Fruit fly (Drosophila melanogaster) whole organism, embryonic: ENCODE data around the gene hdly.

Experiments used
- Abd-B ChIP-seq: fragments of 200-800 bp; sonication (Bioruptor generic); optimal IDR thresholded peaks from 2 replicates; lab custom pipeline; 2018; ENCODE audit warnings: missing biosample characterization, mild to moderate bottlenecking, missing genetic modification characterization, moderate library complexity
- Asciz ChIP-seq: fragments of 200-800 bp; sonication (Bioruptor generic); optimal IDR thresholded peaks from 2 replicates; lab custom pipeline; 2017; ENCODE audit warnings: missing biosample characterization, mild to moderate bottlenecking, missing genetic modification characterization, missing genetic modification reagents
- Bdp1 ChIP-seq: fragments of 200-800 bp; sonication (Bioruptor generic); optimal IDR thresholded peaks from 3 replicates; lab custom pipeline; 2016; ENCODE audit warnings: missing biosample characterization, missing genetic modification characterization
- Bgb ChIP-seq: fragments of 200-800 bp; sonication (Bioruptor generic); IDR thresholded peaks from 2 replicates; pipeline ENCODE4 v1.3.6; 2022; ENCODE audit warnings: missing biosample characterization, missing genetic modification characterization; ENCODE audit not compliant: partially characterized antibody
- CG10267 ChIP-seq: fragments of 200-800 bp; sonication (Bioruptor generic); optimal IDR thresholded peaks from 2 replicates; lab custom pipeline; 2018; ENCODE audit warnings: missing biosample characterization, mild to moderate bottlenecking, missing genetic modification characterization, moderate library complexity
- CG12299 ChIP-seq: fragments of 200-800 bp; sonication (Bioruptor generic); optimal IDR thresholded peaks from 2 replicates; lab custom pipeline; 2018; ENCODE audit warnings: missing biosample characterization, mild to moderate bottlenecking, missing genetic modification characterization
- CG13287 ChIP-seq: fragments of 200-800 bp; sonication (Bioruptor generic); IDR thresholded peaks from 2 replicates; pipeline ENCODE4 v1.3.6; 2022; ENCODE audit warnings: missing biosample characterization, missing genetic modification characterization; ENCODE audit not compliant: partially characterized antibody
- CG14860 ChIP-seq: fragments of 200-800 bp; sonication (Bioruptor generic); IDR thresholded peaks from 3 replicates; pipeline ENCODE4 v1.3.6; 2022; ENCODE audit warnings: missing biosample characterization, missing genetic modification characterization; ENCODE audit not compliant: partially characterized antibody
- CG15696 ChIP-seq: fragments of 200-800 bp; sonication (Bioruptor generic); optimal IDR thresholded peaks from 2 replicates; lab custom pipeline; 2019; ENCODE audit warnings: missing biosample characterization, mild to moderate bottlenecking, missing genetic modification characterization, moderate library complexity
- CG17802 ChIP-seq: fragments of 200-800 bp; sonication (Bioruptor generic); optimal IDR thresholded peaks from 2 replicates; lab custom pipeline; 2018; ENCODE audit warnings: missing biosample characterization, mild to moderate bottlenecking, missing genetic modification characterization, moderate library complexity
- CG2678 ChIP-seq: fragments of 200-800 bp; sonication (Bioruptor generic); optimal IDR thresholded peaks from 3 replicates; lab custom pipeline; 2019; ENCODE audit warnings: missing biosample characterization, mild to moderate bottlenecking, missing genetic modification characterization, moderate library complexity
- CG42726 ChIP-seq: fragments of 200-800 bp; sonication (Bioruptor generic); IDR thresholded peaks from 2 replicates; pipeline ENCODE4 v1.3.6; 2022; ENCODE audit warnings: missing biosample characterization, missing genetic modification characterization; ENCODE audit not compliant: partially characterized antibody
- CG7556 ChIP-seq: fragments of 200-800 bp; sonication (Bioruptor generic); optimal IDR thresholded peaks from 2 replicates; lab custom pipeline; 2017; ENCODE audit warnings: missing biosample characterization, mild to moderate bottlenecking, missing genetic modification characterization
- CG9817 ChIP-seq: fragments of 200-800 bp; sonication (Bioruptor generic); optimal IDR thresholded peaks from 2 replicates; lab custom pipeline; 2018; ENCODE audit warnings: missing biosample characterization, mild to moderate bottlenecking, missing genetic modification characterization, moderate library complexity
- Camta ChIP-seq: fragments of 200-800 bp; sonication (Bioruptor generic); optimal IDR thresholded peaks from 2 replicates; lab custom pipeline; 2016; ENCODE audit warnings: missing biosample characterization, missing genetic modification characterization
- Eip74EF ChIP-seq, 2 experiments: fragments of 200-800 bp in 1 of 2; fragments of >200 bp in 1 of 2; sonication (Bioruptor generic) in 1 of 2; optimal IDR thresholded peaks; 2 replicates each; lab custom pipeline; 2017 to 2019; ENCODE audit warnings: missing biosample characterization in 2 of 2, missing genetic modification characterization in 2 of 2, mild to moderate bottlenecking in 1 of 2, moderate library complexity in 1 of 2
- H15 ChIP-seq: fragments of 200-800 bp; sonication (Bioruptor generic); IDR thresholded peaks from 3 replicates; pipeline ENCODE4 v1.3.6; 2022; ENCODE audit warnings: missing biosample characterization, missing genetic modification characterization
- HLH4C ChIP-seq: fragments of 200-800 bp; sonication (Bioruptor generic); IDR thresholded peaks from 3 replicates; pipeline ENCODE4 v1.3.6; 2022; ENCODE audit warnings: missing biosample characterization, missing genetic modification characterization; ENCODE audit not compliant: partially characterized antibody
- Hr78 ChIP-seq, 2 experiments: fragments of 200-800 bp in 1 of 2; fragments of >200 bp in 1 of 2; sonication (Bioruptor generic) in 1 of 2; optimal IDR thresholded peaks; 2 replicates each; lab custom pipeline; 2017 to 2019; ENCODE audit warnings: missing biosample characterization in 2 of 2, missing genetic modification characterization in 2 of 2, mild to moderate bottlenecking in 1 of 2, moderate library complexity in 1 of 2
- MTF-1 ChIP-seq: fragments of 200-800 bp; sonication (Bioruptor generic); optimal IDR thresholded peaks from 2 replicates; lab custom pipeline; 2018; ENCODE audit warnings: missing biosample characterization, mild to moderate bottlenecking, missing genetic modification characterization, borderline replicate concordance
- Opbp ChIP-seq: fragments of 200-800 bp; sonication (Bioruptor generic); IDR thresholded peaks from 3 replicates; pipeline ENCODE4 v1.3.6; 2022; ENCODE audit warnings: missing biosample characterization, missing genetic modification characterization; ENCODE audit not compliant: partially characterized antibody
- Scr ChIP-seq: fragments of 200-800 bp; sonication (Bioruptor generic); IDR thresholded peaks from 2 replicates; pipeline ENCODE4 v1.3.6; 2022; ENCODE audit warnings: missing biosample characterization, missing genetic modification characterization; ENCODE audit not compliant: partially characterized antibody
- Sox100B ChIP-seq: fragments of 200-800 bp; sonication (Bioruptor generic); optimal IDR thresholded peaks from 3 replicates; lab custom pipeline; 2018; ENCODE audit warnings: missing biosample characterization, mild to moderate bottlenecking, missing genetic modification characterization
- Usf ChIP-seq: fragments of 200-800 bp; sonication (Bioruptor generic); optimal IDR thresholded peaks from 2 replicates; lab custom pipeline; 2017; ENCODE audit warnings: missing genotype, missing biosample characterization, missing genetic modification characterization
- amos ChIP-seq: fragments of 200-800 bp; sonication (Bioruptor generic); IDR thresholded peaks from 2 replicates; pipeline ENCODE4 v1.3.6; 2022; ENCODE audit warnings: missing biosample characterization, missing genetic modification characterization; ENCODE audit not compliant: partially characterized antibody
- ash1 ChIP-seq: fragments of 200-800 bp; sonication (Bioruptor generic); optimal IDR thresholded peaks from 2 replicates; lab custom pipeline; 2018; ENCODE audit warnings: missing biosample characterization, mild to moderate bottlenecking, missing genetic modification characterization
- bbx ChIP-seq: fragments of 200-800 bp; sonication (Bioruptor generic); IDR thresholded peaks from 2 replicates; pipeline ENCODE4 v1.3.6; 2022; ENCODE audit warnings: missing biosample characterization, missing genetic modification characterization; ENCODE audit not compliant: partially characterized antibody
- chinmo ChIP-seq: fragments of 200-800 bp; sonication (Bioruptor generic); IDR thresholded peaks from 4 replicates; pipeline ENCODE4 v1.3.6; 2022; ENCODE audit warnings: missing biosample characterization, missing genetic modification characterization; ENCODE audit not compliant: partially characterized antibody
- fu2 ChIP-seq: fragments of 200-800 bp; sonication (Bioruptor generic); optimal IDR thresholded peaks from 2 replicates; lab custom pipeline; 2016; ENCODE audit warnings: missing biosample characterization, missing genetic modification characterization
- hkb ChIP-seq, 2 experiments: fragments of 200-800 bp in 1 of 2; fragments of >200 bp in 1 of 2; sonication (Bioruptor generic) in 1 of 2; IDR thresholded peaks in 1 of 2; optimal IDR thresholded peaks in 1 of 2; 2 replicates each; pipeline versions ENCODE4 v1.3.6 to Lab custom; 2017 to 2022; ENCODE audit warnings: missing biosample characterization in 1 of 2, missing genetic modification characterization in 1 of 2
- klu ChIP-seq: fragments of 200-800 bp; sonication (Bioruptor generic); IDR thresholded peaks from 2 replicates; pipeline ENCODE4 v1.3.6; 2022; ENCODE audit warnings: missing biosample characterization, missing genetic modification characterization
- kni ChIP-seq: fragments of 200-800 bp; sonication (Bioruptor generic); optimal IDR thresholded peaks from 3 replicates; lab custom pipeline; 2017; ENCODE audit warnings: mild to moderate bottlenecking, missing biosample characterization, missing genetic modification reagents, missing genetic modification characterization
- knrl ChIP-seq: fragments of 200-800 bp; sonication (Bioruptor generic); IDR thresholded peaks from 3 replicates; pipeline ENCODE4 v1.3.6; 2022; ENCODE audit warnings: missing biosample characterization, missing genetic modification characterization; ENCODE audit not compliant: partially characterized antibody
- mam ChIP-seq: fragments of 200-800 bp; sonication (Bioruptor generic); optimal IDR thresholded peaks from 3 replicates; lab custom pipeline; 2016; ENCODE audit warnings: missing biosample characterization, missing genetic modification characterization
- mld ChIP-seq: fragments of 200-800 bp; sonication (Bioruptor generic); IDR thresholded peaks from 3 replicates; pipeline ENCODE4 v1.3.6; 2022; ENCODE audit warnings: missing biosample characterization, missing genetic modification characterization; ENCODE audit not compliant: partially characterized antibody
- nerfin-2 ChIP-seq: fragments of 200-800 bp; sonication (Bioruptor generic); IDR thresholded peaks from 2 replicates; pipeline ENCODE4 v1.3.6; 2022; ENCODE audit warnings: missing biosample characterization, missing genetic modification characterization; ENCODE audit not compliant: partially characterized antibody
- org-1 ChIP-seq: fragments of 200-800 bp; sonication (Bioruptor generic); optimal IDR thresholded peaks from 2 replicates; lab custom pipeline; 2017; ENCODE audit warnings: missing biosample characterization, missing genetic modification characterization
- rib ChIP-seq: fragments of 200-800 bp; sonication (Bioruptor generic); IDR thresholded peaks from 2 replicates; pipeline ENCODE4 v1.3.6; 2022; ENCODE audit warnings: missing biosample characterization, missing genetic modification characterization
- sens ChIP-seq: fragments of 200-800 bp; sonication (Bioruptor generic); peaks from one replicate; lab custom pipeline; 2016; ENCODE audit warnings: missing biosample characterization, missing genetic modification characterization
- sr ChIP-seq: fragments of 200-800 bp; sonication (Bioruptor generic); IDR thresholded peaks from 3 replicates; pipeline ENCODE4 v1.3.6; 2022; ENCODE audit warnings: missing biosample characterization, missing genetic modification characterization
- tna ChIP-seq: fragments of 200-800 bp; sonication (Bioruptor generic); IDR thresholded peaks from 2 replicates; pipeline ENCODE4 v1.3.6; 2022; ENCODE audit warnings: missing biosample characterization, missing genetic modification characterization; ENCODE audit not compliant: partially characterized antibody
- vnd ChIP-seq: fragments of 200-800 bp; sonication (Bioruptor generic); IDR thresholded peaks from 3 replicates; pipeline ENCODE4 v1.3.6; 2022; ENCODE audit warnings: missing biosample characterization, missing genetic modification characterization; ENCODE audit not compliant: partially characterized antibody
- vvl ChIP-seq: fragments of 200-800 bp; sonication (Bioruptor generic); IDR thresholded peaks from 2 replicates; pipeline ENCODE4 v1.3.6; 2022; ENCODE audit warnings: missing biosample characterization, missing genetic modification characterization
- zen ChIP-seq: fragments of 200-800 bp; sonication (Bioruptor generic); optimal IDR thresholded peaks from 3 replicates; lab custom pipeline; 2018; ENCODE audit warnings: missing biosample characterization, mild to moderate bottlenecking, missing genetic modification characterization, moderate library complexity

Gene hdly

dm6 chr3R:20890920-20891319 is 23.2 kb upstream of the hdly start (continued):
- TF ChIP-seq Scr (GFP tag; lab: Robert Waterston, UW) (peak; percentile 44; the same call in 1 of the 2 replicates), org-1 (GFP tag; lab: Kevin White, UChicago) (no peak), vvl (peak; percentile 8; the same call in 1 of the 2 replicates), Bgb (GFP tag; lab: Robert Waterston, UW) (peak; percentile 62), CG2678 (tag; lab: Kevin White, UChicago) (no peak), mld (GFP tag; lab: Robert Waterston, UW) (peak; percentile 81), tna (GFP tag; lab: Robert Waterston, UW) (peak; percentile 14), amos (GFP tag; lab: Robert Waterston, UW) (peak; percentile 75; the same call in 1 of the 2 replicates), kni (GFP tag; lab: Kevin White, UChicago) (peak; percentile 19), vnd (GFP tag; lab: Robert Waterston, UW) (peak; percentile 47; the same call in 2 of the 3 replicates), chinmo (0 out of 4 replicates have a peak, but pooled peaks have one; percentile 49), klu (no peak), HLH4C (GFP tag; lab: Robert Waterston, UW) (peak; percentile 58), CG42726 (peak; percentile 62; the same call in 1 of the 2 replicates)

DNA sequence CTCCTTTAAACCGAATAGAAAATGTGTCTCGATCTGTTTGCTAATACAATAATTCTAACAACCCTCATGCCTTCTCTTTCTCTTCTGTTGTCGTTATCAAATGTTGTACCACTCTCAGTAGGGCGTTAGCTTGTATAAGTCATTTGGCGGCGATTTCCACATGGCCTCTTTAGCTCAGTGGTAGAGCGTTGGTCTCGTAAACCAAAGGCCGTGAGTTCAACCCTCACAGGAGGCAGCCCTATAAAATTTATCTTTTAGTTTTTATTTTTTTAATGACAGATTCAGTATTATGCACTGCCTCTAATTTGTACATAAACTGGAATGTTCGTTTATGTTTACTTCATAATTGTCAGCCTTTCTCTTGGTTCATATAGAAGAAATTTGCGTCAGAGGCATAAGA is 22.6 kb upstream of the hdly start:
- TF ChIP-seq Abd-B (GFP tag; lab: Kevin White, UChicago) (no peak), CG12299 (tag; lab: Kevin White, UChicago) (no peak), Sox100B (no peak), Usf (GFP tag; lab: Kevin White, UChicago) (no peak), Opbp (GFP tag; lab: Robert Waterston, UW) (peak; percentile 88), CG42726 (peak; percentile 80), CG17802 (tag; lab: Kevin White, UChicago) (no peak), hkb (optimal IDR thresholded peaks at IDR 0.05; lab: Kevin White, UChicago) (no peak), hkb (GFP tag; IDR thresholded peaks at IDR 0.05; lab: Robert Waterston, UW) (no peak), H15 (GFP tag; lab: Robert Waterston, UW) (no peak), nerfin-2 (GFP tag; lab: Robert Waterston, UW) (peak; percentile 60; the same call in 1 of the 2 replicates), knrl (GFP tag; lab: Robert Waterston, UW) (peak; percentile 38; the same call in 2 of the 3 replicates), tna (GFP tag; lab: Robert Waterston, UW) (peak; percentile 40; the same call in 1 of the 2 replicates), zen (tag; lab: Kevin White, UChicago) (no peak), ash1 (GFP tag; lab: Kevin White, UChicago) (no peak), MTF-1 (no peak), Camta (GFP tag; lab: Kevin White, UChicago) (no peak), CG14860 (peak; percentile 46; the same call in 2 of the 3 replicates), sr (GFP tag; lab: Robert Waterston, UW) (no peak), bbx (GFP tag; lab: Robert Waterston, UW) (peak; percentile 78), sens (GFP tag; lab: Kevin White, UChicago) (peak; percentile 56), mam (GFP tag; lab: Kevin White, UChicago) (no peak), vvl (peak; percentile 16; the same call in 1 of the 2 replicates), CG9817 (tag; lab: Kevin White, UChicago) (no peak), Asciz (GFP tag; lab: Kevin White, UChicago) (no peak), Hr78 (GFP tag; optimal IDR thresholded peaks at IDR 0.05; lab: Kevin White, UChicago) (no peak), CG7556 (no peak), HLH4C (GFP tag; lab: Robert Waterston, UW) (peak; percentile 6; the same call in 1 of the 3 replicates), Eip74EF (GFP tag; optimal IDR thresholded peaks at IDR 0.05; lab: Kevin White, UChicago) (no peak), rib (GFP tag; lab: Robert Waterston, UW) (no peak), mld (GFP tag; lab: Robert Waterston, UW) (peak; percentile 75), CG13287 (GFP tag; lab: Robert Waterston, UW) (peak; percentile 27; the same call in 1 of the 2 replicates), CG10267 (tag; lab: Kevin White, UChicago) (no peak), CG15696 (tag; lab: Kevin White, UChicago) (no peak), fu2 (no peak), Bdp1 (GFP tag; lab: Kevin White, UChicago) (peak; percentile 99)
